Worm (Caenorhabditis elegans) whole organism, L2 larva: ENCODE results near the gene nlp-82.

Experiments
- blmp-1 ChIP-seq: sonication (generic microtip); optimal IDR thresholded peaks from 2 replicates; lab custom pipeline; 2017; ENCODE audit warnings: missing genetic modification characterization, mild to moderate bottlenecking, missing compliant biosample characterization, antibody characterized with exemption, moderate library complexity; ENCODE audit not compliant: insufficient read depth
- crh-2 ChIP-seq: sonication (generic microtip); optimal IDR thresholded peaks from 2 replicates; lab custom pipeline; 2017; ENCODE audit warnings: missing biosample characterization, missing genetic modification characterization
- egl-27 ChIP-seq: sonication (generic microtip); optimal IDR thresholded peaks from 3 replicates; lab custom pipeline; 2017; ENCODE audit warnings: missing biosample characterization, missing genetic modification reagents, missing genetic modification characterization
- elt-3 ChIP-seq: sonication (generic microtip); optimal IDR thresholded peaks from 2 replicates; lab custom pipeline; 2017; ENCODE audit warnings: missing biosample characterization, missing genetic modification characterization
- fos-1 ChIP-seq: fragments of 150-350 bp; optimal IDR thresholded peaks from 2 replicates; lab custom pipeline; 2014; ENCODE audit warnings: missing biosample characterization, missing genetic modification characterization
- mdl-1 ChIP-seq, 2 experiments: fragments of 150-350 bp in 1 of 2; sonication (generic microtip) in 1 of 2; optimal IDR thresholded peaks; 2 replicates each; lab custom pipeline; 2017; ENCODE audit warnings: missing biosample characterization in 2 of 2, missing genetic modification characterization in 2 of 2
- unc-62 ChIP-seq: fragments of 150-350 bp; optimal IDR thresholded peaks from 2 replicates; lab custom pipeline; 2014; ENCODE audit warnings: missing biosample characterization, missing genetic modification reagents, missing genetic modification characterization

- no peak for TF ChIP-seq blmp-1 (tag; lab: Kevin White, UChicago)
- TF ChIP-seq unc-62: no peak
- TF ChIP-seq mdl-1 (tag; optimal IDR thresholded peaks at IDR 0.05; lab: Kevin White, UChicago): no peak
- TF ChIP-seq elt-3 (tag; lab: Kevin White, UChicago): no peak
- TF ChIP-seq egl-27 (tag; lab: Kevin White, UChicago): no peak
- TF ChIP-seq fos-1: no peak
- no peak for TF ChIP-seq crh-2 (tag; lab: Kevin White, UChicago)
These were observed 8.8 kb upstream of the nlp-82 start for ce11 chrII:9262845-9263402.
